Worm (Caenorhabditis elegans) whole organism, L1 larva: ENCODE results near the gene F32D8.3.

Experiments
- F16B12.6 ChIP-seq: fragments of 150-350 bp; optimal IDR thresholded peaks from 2 replicates; lab custom pipeline; 2014; ENCODE audit warnings: missing biosample characterization, missing genetic modification characterization
- aha-1 ChIP-seq: fragments of 150-350 bp; optimal IDR thresholded peaks from 2 replicates; lab custom pipeline; 2014; ENCODE audit warnings: missing biosample characterization, missing genetic modification characterization
- alr-1 ChIP-seq: fragments of 200-800 bp; sonication (Bioruptor generic); optimal IDR thresholded peaks from 2 replicates; lab custom pipeline; 2018; ENCODE audit warnings: borderline replicate concordance, mild to moderate bottlenecking, missing genetic modification characterization, missing compliant biosample characterization
- ama-1 ChIP-seq: fragments of 150-350 bp; optimal IDR thresholded peaks from 2 replicates; lab custom pipeline; 2014
- blmp-1 ChIP-seq: fragments of 150-350 bp; optimal IDR thresholded peaks from 2 replicates; lab custom pipeline; 2014; ENCODE audit warnings: missing biosample characterization, missing genetic modification characterization
- ceh-63 ChIP-seq: fragments of 200-800 bp; sonication (Bioruptor generic); optimal IDR thresholded peaks from 2 replicates; lab custom pipeline; 2018; ENCODE audit warnings: mild to moderate bottlenecking, missing genetic modification characterization, missing compliant biosample characterization
- ceh-8 ChIP-seq: fragments of 200-800 bp; sonication (Bioruptor generic); optimal IDR thresholded peaks from 2 replicates; lab custom pipeline; 2018; ENCODE audit warnings: mild to moderate bottlenecking, missing genetic modification characterization, moderate library complexity, missing compliant biosample characterization
- ceh-82 ChIP-seq, 3 experiments: fragments of 150-350 bp in 1 of 3; sonication (generic microtip) in 2 of 3; optimal IDR thresholded peaks; 2 replicates each; lab custom pipeline; 2014 to 2017; ENCODE audit warnings: missing biosample characterization in 3 of 3, missing genetic modification characterization in 3 of 3
- ceh-88 ChIP-seq: fragments of 200-800 bp; sonication (Bioruptor generic); IDR thresholded peaks from 2 replicates; pipeline ENCODE4 v1.3.6; 2022; ENCODE audit warnings: missing genetic modification characterization, missing compliant biosample characterization
- ces-1 ChIP-seq: fragments of 150-350 bp; optimal IDR thresholded peaks from 2 replicates; lab custom pipeline; 2014; ENCODE audit warnings: missing biosample characterization, missing genetic modification reagents, missing genetic modification characterization
- dpl-1 ChIP-seq, 3 experiments: fragments of 150-350 bp in 2 of 3; sonication (generic microtip) in 1 of 3; optimal IDR thresholded peaks; 2 replicates each; lab custom pipeline; 2014 to 2017; ENCODE audit warnings: missing biosample characterization in 3 of 3, missing genetic modification characterization in 3 of 3, missing genetic modification reagents in 3 of 3
- efl-1 ChIP-seq, 4 experiments: fragments of 150-350 bp; optimal IDR thresholded peaks in 3 of 4; peaks in 1 of 4; 1 replicate in 1 of 4; 2 replicates in 3 of 4; lab custom pipeline; 2014; ENCODE audit warnings: missing biosample characterization in 2 of 4, missing genetic modification characterization in 2 of 4, missing genetic modification reagents in 2 of 4
- efl-3 ChIP-seq: fragments of 200-800 bp; sonication (Bioruptor generic); optimal IDR thresholded peaks from 2 replicates; lab custom pipeline; 2018; ENCODE audit warnings: mild to moderate bottlenecking, missing genetic modification characterization, missing compliant biosample characterization
- egl-27 ChIP-seq, 2 experiments: fragments of 150-350 bp in 1 of 2; sonication (generic microtip); optimal IDR thresholded peaks; 3 replicates each; lab custom pipeline; 2017 to 2018; ENCODE audit warnings: missing biosample characterization in 2 of 2, missing genetic modification characterization in 2 of 2, missing genetic modification reagents in 2 of 2
- elt-2 ChIP-seq: sonication (generic microtip); optimal IDR thresholded peaks from 2 replicates; lab custom pipeline; 2016; ENCODE audit warnings: missing genetic modification characterization, mild to moderate bottlenecking, inconsistent platforms, missing compliant biosample characterization, missing genetic modification reagents
- elt-3 ChIP-seq, 6 experiments: fragments of 150-350 bp in 1 of 6; sonication (generic microtip); optimal IDR thresholded peaks; 2 replicates each; lab custom pipeline; 2017 to 2018; ENCODE audit warnings: missing biosample characterization in 6 of 6, missing genetic modification characterization in 6 of 6, inconsistent platforms in 1 of 6
- fkh-10 ChIP-seq: sonication (generic microtip); optimal IDR thresholded peaks from 2 replicates; lab custom pipeline; 2017; ENCODE audit warnings: missing biosample characterization, missing genetic modification reagents, missing genetic modification characterization
- hpl-2 ChIP-seq: fragments of 150-350 bp; optimal IDR thresholded peaks from 2 replicates; lab custom pipeline; 2014; ENCODE audit warnings: missing biosample characterization, missing genetic modification reagents, missing genetic modification characterization
- irx-1 ChIP-seq: sonication (generic microtip); optimal IDR thresholded peaks from 2 replicates; lab custom pipeline; 2016; ENCODE audit warnings: missing genetic modification characterization, missing compliant biosample characterization
- jun-1 ChIP-seq: fragments of 150-350 bp; optimal IDR thresholded peaks from 2 replicates; lab custom pipeline; 2014; ENCODE audit warnings: missing biosample characterization, missing genetic modification reagents, missing genetic modification characterization
- lin-13 ChIP-seq: fragments of 150-350 bp; optimal IDR thresholded peaks from 2 replicates; lab custom pipeline; 2014; ENCODE audit warnings: missing biosample characterization, missing genetic modification reagents, missing genetic modification characterization
- lin-14 ChIP-seq: fragments of 200-800 bp; sonication (Bioruptor generic); optimal IDR thresholded peaks from 2 replicates; lab custom pipeline; 2018; ENCODE audit warnings: mild to moderate bottlenecking, missing genetic modification characterization, moderate library complexity, missing compliant biosample characterization
- lin-15B ChIP-seq: fragments of 150-350 bp; sonication (generic microtip); optimal IDR thresholded peaks from 3 replicates; lab custom pipeline; 2014; ENCODE audit warnings: missing biosample characterization, missing genetic modification characterization
- lin-35 ChIP-seq, 2 experiments: fragments of 150-350 bp; optimal IDR thresholded peaks; 2 replicates each; lab custom pipeline; 2014; ENCODE audit warnings: missing biosample characterization in 2 of 2, missing genetic modification characterization in 2 of 2, missing genetic modification reagents in 2 of 2
- mdl-1 ChIP-seq, 2 experiments: fragments of 150-350 bp; optimal IDR thresholded peaks; 2 replicates each; lab custom pipeline; 2014 to 2017; ENCODE audit warnings: missing biosample characterization in 2 of 2, missing genetic modification characterization in 2 of 2, inconsistent platforms in 1 of 2
- mep-1 ChIP-seq: fragments of 150-350 bp; optimal IDR thresholded peaks from 2 replicates; lab custom pipeline; 2014; ENCODE audit warnings: missing biosample characterization, missing genetic modification characterization
- nhr-12 ChIP-seq: sonication (generic microtip); optimal IDR thresholded peaks from 2 replicates; lab custom pipeline; 2017; ENCODE audit warnings: missing biosample characterization, missing genetic modification characterization
- nhr-19 ChIP-seq: fragments of 200-800 bp; sonication (Bioruptor generic); conservative IDR thresholded peaks from 2 replicates; pipeline ENCODE4 v1.3.6; 2022; ENCODE audit warnings: missing genetic modification characterization, missing compliant biosample characterization
- nhr-20 ChIP-seq: sonication (generic microtip); optimal IDR thresholded peaks from 2 replicates; lab custom pipeline; 2016; ENCODE audit warnings: mild to moderate bottlenecking, missing genetic modification characterization, missing compliant biosample characterization
- nhr-237 ChIP-seq: fragments of 150-350 bp; optimal IDR thresholded peaks from 2 replicates; lab custom pipeline; 2014; ENCODE audit warnings: missing biosample characterization, missing genetic modification characterization
- nhr-47 ChIP-seq: sonication (generic microtip); optimal IDR thresholded peaks from 2 replicates; lab custom pipeline; 2016; ENCODE audit warnings: mild to moderate bottlenecking, missing genetic modification characterization, moderate library complexity, missing compliant biosample characterization
- nhr-71 ChIP-seq: sonication (generic microtip); optimal IDR thresholded peaks from 2 replicates; lab custom pipeline; 2016; ENCODE audit warnings: mild to moderate bottlenecking, missing genetic modification characterization, moderate library complexity, missing compliant biosample characterization
- nhr-76 ChIP-seq: sonication (generic microtip); optimal IDR thresholded peaks from 2 replicates; lab custom pipeline; 2017; ENCODE audit warnings: missing biosample characterization, missing genetic modification characterization
- nhr-84 ChIP-seq: sonication (generic microtip); optimal IDR thresholded peaks from 2 replicates; lab custom pipeline; 2017; ENCODE audit warnings: missing biosample characterization, missing genetic modification characterization
- nhr-85 ChIP-seq: sonication (generic microtip); peaks from one replicate; lab custom pipeline; 2016; ENCODE audit warnings: missing genetic modification characterization, inconsistent platforms, missing compliant biosample characterization
- nhr-90 ChIP-seq: sonication (generic microtip); optimal IDR thresholded peaks from 2 replicates; lab custom pipeline; 2016; ENCODE audit warnings: mild to moderate bottlenecking, missing genetic modification characterization, missing compliant biosample characterization; ENCODE audit not compliant: poor library complexity
- pax-3 ChIP-seq: fragments of 200-800 bp; sonication (Bioruptor generic); optimal IDR thresholded peaks from 2 replicates; lab custom pipeline; 2018; ENCODE audit warnings: mild to moderate bottlenecking, missing genetic modification characterization, moderate library complexity, missing compliant biosample characterization
- pqm-1 ChIP-seq: sonication (generic microtip); optimal IDR thresholded peaks from 3 replicates; lab custom pipeline; 2017; ENCODE audit warnings: missing biosample characterization, missing genetic modification characterization
- snu-23 ChIP-seq: sonication (generic microtip); optimal IDR thresholded peaks from 2 replicates; lab custom pipeline; 2016; ENCODE audit warnings: missing genetic modification characterization, missing compliant biosample characterization
- sox-4 ChIP-seq: sonication (generic microtip); optimal IDR thresholded peaks from 2 replicates; lab custom pipeline; 2016; ENCODE audit warnings: missing genetic modification characterization, missing compliant biosample characterization
- sptf-1 ChIP-seq: fragments of 150-350 bp; optimal IDR thresholded peaks from 2 replicates; lab custom pipeline; 2014; ENCODE audit warnings: missing biosample characterization, missing genetic modification characterization
- tbx-2 ChIP-seq: sonication (generic microtip); optimal IDR thresholded peaks from 2 replicates; lab custom pipeline; 2016; ENCODE audit warnings: missing genetic modification characterization, missing compliant biosample characterization
- tlp-1 ChIP-seq: fragments of 150-350 bp; optimal IDR thresholded peaks from 2 replicates; lab custom pipeline; 2014; ENCODE audit warnings: missing biosample characterization, missing genetic modification characterization
- unc-62 ChIP-seq: fragments of 150-350 bp; optimal IDR thresholded peaks from 2 replicates; lab custom pipeline; 2014; ENCODE audit warnings: missing biosample characterization, missing genetic modification reagents, missing genetic modification characterization
- unc-98 ChIP-seq: fragments of 200-800 bp; sonication (Bioruptor generic); IDR thresholded peaks from 2 replicates; pipeline ENCODE4 v1.3.6; 2022; ENCODE audit warnings: missing genetic modification characterization, missing compliant biosample characterization
- zag-1 ChIP-seq: fragments of 150-350 bp; optimal IDR thresholded peaks from 2 replicates; lab custom pipeline; 2014; ENCODE audit warnings: missing biosample characterization, missing genetic modification characterization
- zip-4 ChIP-seq: fragments of 200-800 bp; sonication (Bioruptor generic); optimal IDR thresholded peaks from 2 replicates; lab custom pipeline; 2018; ENCODE audit warnings: mild to moderate bottlenecking, missing genetic modification characterization, moderate library complexity, missing compliant biosample characterization

Gene F32D8.3

DNA sequence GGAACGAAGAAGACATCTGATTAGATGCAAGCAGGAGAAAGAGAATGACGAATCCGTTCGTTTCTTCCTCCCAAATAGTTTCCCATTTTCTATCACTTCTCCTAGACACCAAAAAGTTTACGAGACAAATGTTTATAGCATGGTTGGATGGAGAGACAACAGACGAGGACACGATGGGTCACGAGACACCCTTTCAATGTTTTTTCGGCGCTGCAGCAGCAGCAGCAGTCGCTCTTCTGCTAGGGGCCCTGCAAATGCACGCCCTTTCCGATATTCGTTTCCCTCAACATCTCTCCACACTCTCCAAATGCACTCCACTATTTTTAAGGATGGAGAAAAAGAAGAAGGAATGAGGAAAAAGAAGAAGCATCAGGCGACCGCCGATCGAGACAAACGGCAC, 28.3 kb upstream of the F32D8.3 start (continued):
- no peak for TF ChIP-seq tlp-1 (tag; lab: Kevin White, UChicago)
- TF ChIP-seq unc-98, result peak; percentile 5; the same call in 1 of the 2 replicates
- TF ChIP-seq nhr-85 (tag; lab: Kevin White, UChicago), result peak; percentile 84
- TF ChIP-seq hpl-2 (GFP tag; lab: Kevin White, UChicago), result no peak

DNA sequence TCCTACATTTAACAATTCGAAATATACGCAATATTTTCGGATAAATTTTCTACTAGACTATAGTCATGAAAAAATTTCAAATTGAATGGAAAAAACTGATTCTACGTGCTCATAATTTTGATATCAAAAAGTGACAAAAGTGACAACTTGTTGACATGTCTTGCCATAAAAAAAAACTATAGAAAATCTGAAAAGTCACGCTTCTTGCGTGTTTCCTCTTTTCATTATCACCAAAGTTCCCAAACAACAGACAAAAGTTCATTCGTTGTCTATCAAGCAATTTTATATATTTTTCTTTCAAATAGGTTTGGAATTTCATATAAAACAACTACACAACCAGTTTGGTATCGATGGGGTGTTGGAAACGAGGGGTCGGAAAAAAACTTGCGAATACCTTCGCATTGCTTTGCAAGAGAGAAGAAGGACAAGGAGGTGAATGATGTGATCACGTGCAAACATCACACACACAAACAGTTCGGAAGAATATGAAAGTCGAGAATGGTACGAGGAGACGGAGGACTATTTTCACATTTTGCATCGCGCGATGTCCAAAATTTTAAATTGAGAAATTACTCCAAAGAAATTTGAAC, 27.5 kb upstream of the F32D8.3 start:
- TF ChIP-seq lin-14 (GFP tag; lab: Kevin White, UChicago) (peak; percentile 57), nhr-19 (GFP tag; lab: Robert Waterston, UW) (0 out of 2 replicates have a peak, but pooled peaks have one; percentile 5), mdl-1 (tag; optimal IDR thresholded peaks at IDR 0.05; lab: Kevin White, UChicago) (peak in 1 of 2 experiments; percentile 24), elt-2 (tag; lab: Kevin White, UChicago) (no peak), pax-3 (tag; lab: Kevin White, UChicago) (no peak), aha-1 (tag; lab: Kevin White, UChicago) (no peak), nhr-84 (no peak), nhr-71 (peak; percentile 46), pqm-1 (tag; lab: Kevin White, UChicago) (no peak), nhr-85 (tag; lab: Kevin White, UChicago) (peak; percentile 88), ceh-88 (GFP tag; lab: Robert Waterston, UW) (no peak), ceh-8 (GFP tag; lab: Kevin White, UChicago) (no peak), dpl-1 (GFP tag; optimal IDR thresholded peaks at IDR 0.05; lab: Kevin White, UChicago) (no peak), snu-23 (GFP tag; lab: Kevin White, UChicago) (peak; percentile 43), ceh-82 (tag; optimal IDR thresholded peaks at IDR 0.05; lab: Kevin White, UChicago) (no peak), mep-1 (tag; lab: Kevin White, UChicago) (peak; percentile 10), lin-13 (GFP tag; lab: Kevin White, UChicago) (no peak), nhr-20 (tag; lab: Kevin White, UChicago) (peak; percentile 45), lin-35 (GFP tag; optimal IDR thresholded peaks at IDR 0.05; lab: Kevin White, UChicago) (peak in 1 of 2 experiments; percentile 49), efl-1 (optimal IDR thresholded peaks at IDR 0.05; lab: Kevin White, UChicago) (no peak), efl-1 (GFP tag; optimal IDR thresholded peaks at IDR 0.05 in 1 of 2; lab: Kevin White, UChicago) (peak in 1 of 2 experiments; percentile 75), blmp-1 (tag; lab: Kevin White, UChicago) (peak; percentile 76), elt-3 (tag; optimal IDR thresholded peaks at IDR 0.05; lab: Kevin White, UChicago) (peak in 3 of 6 experiments; percentile 8 to 42 (median 32)), ama-1 (lab: Kevin White, UChicago) (no peak), nhr-90 (tag; lab: Kevin White, UChicago) (peak; percentile 21), zip-4 (GFP tag; lab: Kevin White, UChicago) (no peak), nhr-47 (tag; lab: Kevin White, UChicago) (no peak)

- TF ChIP-seq lin-13 (GFP tag; lab: Kevin White, UChicago), result no peak
- no peak for TF ChIP-seq fkh-10 (GFP tag; lab: Kevin White, UChicago)
- no peak for TF ChIP-seq ceh-8 (GFP tag; lab: Kevin White, UChicago)
- no peak for TF ChIP-seq sox-4 (tag; lab: Kevin White, UChicago)
- no peak for TF ChIP-seq jun-1 (tag; lab: Kevin White, UChicago)
- no peak for TF ChIP-seq irx-1 (tag; lab: Kevin White, UChicago)
- no peak for TF ChIP-seq efl-3 (GFP tag; lab: Kevin White, UChicago)
- TF ChIP-seq sptf-1, result no peak
- no peak for TF ChIP-seq nhr-237 (tag; lab: Kevin White, UChicago)
- TF ChIP-seq blmp-1 (tag; lab: Kevin White, UChicago), result peak; percentile 71
- TF ChIP-seq ceh-63 (GFP tag; lab: Kevin White, UChicago), result no peak
- TF ChIP-seq F16B12.6 (tag; lab: Kevin White, UChicago), result no peak
- TF ChIP-seq nhr-19 (GFP tag; lab: Robert Waterston, UW), result 0 out of 2 replicates have a peak, but pooled peaks have one; percentile 2
- no peak for TF ChIP-seq pqm-1 (tag; lab: Kevin White, UChicago)
- no peak for TF ChIP-seq zag-1
- TF ChIP-seq ces-1 (GFP tag; lab: Kevin White, UChicago), result no peak
- TF ChIP-seq tbx-2 (tag; lab: Kevin White, UChicago), result no peak
- TF ChIP-seq nhr-47 (tag; lab: Kevin White, UChicago), result no peak
- no peak for TF ChIP-seq egl-27 (tag; optimal IDR thresholded peaks at IDR 0.05; lab: Kevin White, UChicago)
- no peak for TF ChIP-seq nhr-12
- TF ChIP-seq nhr-76 (tag; lab: Kevin White, UChicago), result no peak
- TF ChIP-seq elt-2 (tag; lab: Kevin White, UChicago), result peak; percentile 56
- TF ChIP-seq unc-62 (GFP tag; lab: Kevin White, UChicago), result no peak
- TF ChIP-seq lin-15B, result no peak
- no peak for TF ChIP-seq alr-1 (tag; lab: Kevin White, UChicago)
Measured at ce11 chrV:10859775-10860174, 26.9 kb upstream of the F32D8.3 start.
